Worm (Caenorhabditis elegans) whole organism, midembryonic: ENCODE measurements around the gene glb-14.

ENCODE experiments used
- T22C8.4 ChIP-seq: fragments of 200-800 bp; sonication (Bioruptor generic); IDR thresholded peaks from 2 replicates; pipeline ENCODE4 v1.3.6; 2022; ENCODE audit warnings: missing genetic modification characterization, missing compliant biosample characterization
- cog-1 ChIP-seq: sonication (generic microtip); optimal IDR thresholded peaks from 2 replicates; lab custom pipeline; 2016; ENCODE audit warnings: missing genetic modification characterization, missing compliant biosample characterization
- flt-1 ChIP-seq: fragments of 200-800 bp; sonication (Bioruptor generic); IDR thresholded peaks from 2 replicates; pipeline ENCODE4 v1.3.6; 2022; ENCODE audit warnings: missing genetic modification characterization, missing compliant biosample characterization
- klf-2 ChIP-seq: fragments of 200-800 bp; sonication (Bioruptor generic); conservative IDR thresholded peaks from 2 replicates; pipeline ENCODE4 v1.3.6; 2022; ENCODE audit warnings: missing genetic modification reagents, missing genetic modification characterization, missing compliant biosample characterization
- med-1 ChIP-seq: sonication (generic microtip); optimal IDR thresholded peaks from 2 replicates; lab custom pipeline; 2017; ENCODE audit warnings: missing genetic modification characterization, mild to moderate bottlenecking, missing compliant biosample characterization, antibody characterized with exemption, missing genetic modification reagents; ENCODE audit not compliant: insufficient read depth
- ref-1 ChIP-seq: fragments of 200-800 bp; sonication (Bioruptor generic); conservative IDR thresholded peaks from 2 replicates; pipeline ENCODE4 v1.3.6; 2022; ENCODE audit warnings: missing genetic modification reagents, missing genetic modification characterization, missing compliant biosample characterization
- tab-1 ChIP-seq: fragments of 200-800 bp; sonication (Bioruptor generic); IDR thresholded peaks from 2 replicates; pipeline ENCODE4 v1.3.6; 2022; ENCODE audit warnings: missing genetic modification characterization, missing compliant biosample characterization
- ztf-23 ChIP-seq: fragments of 200-800 bp; sonication (Bioruptor generic); IDR thresholded peaks from 2 replicates; pipeline ENCODE4 v1.3.6; 2022; ENCODE audit warnings: missing genetic modification reagents, missing genetic modification characterization, missing compliant biosample characterization
- ztf-29 ChIP-seq: fragments of 200-800 bp; sonication (Bioruptor generic); IDR thresholded peaks from 2 replicates; pipeline ENCODE4 v1.3.6; 2022; ENCODE audit warnings: missing genetic modification reagents, missing genetic modification characterization, missing compliant biosample characterization

Gene glb-14

DNA sequence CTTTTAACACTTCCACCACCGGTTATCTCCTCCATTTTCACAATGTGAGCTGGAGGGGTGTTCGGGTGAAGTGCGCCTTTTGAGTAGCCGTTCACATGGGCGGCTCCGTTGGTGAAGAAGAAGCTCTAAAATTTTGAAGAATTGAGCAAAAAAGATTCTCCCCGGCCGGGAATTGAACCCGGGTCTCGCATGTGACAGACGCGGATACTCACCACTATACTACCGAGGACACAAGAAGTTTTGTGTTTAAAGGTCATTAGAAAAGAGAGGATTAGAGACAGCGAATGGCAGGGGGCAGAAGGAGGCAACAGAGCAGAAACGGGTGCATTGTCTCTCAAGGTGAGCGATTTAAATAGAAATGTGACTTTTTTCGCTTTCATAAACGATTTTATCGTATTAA is 6.8 kb upstream of the glb-14 start:
- peak; percentile 53 for TF ChIP-seq med-1
- TF ChIP-seq ztf-23 (GFP tag; lab: Robert Waterston, UW): peak; percentile 94
- TF ChIP-seq klf-2 (GFP tag; lab: Robert Waterston, UW): peak; percentile 91
- peak; percentile 95 for TF ChIP-seq flt-1 (GFP tag; lab: Robert Waterston, UW)
- peak; percentile 89 for TF ChIP-seq T22C8.4
- TF ChIP-seq ref-1 (GFP tag; lab: Robert Waterston, UW): peak; percentile 75
- peak; percentile 81 for TF ChIP-seq ztf-29 (GFP tag; lab: Robert Waterston, UW)
- TF ChIP-seq tab-1 (GFP tag; lab: Robert Waterston, UW): peak; percentile 93
- TF ChIP-seq cog-1 (tag; lab: Kevin White, UChicago): peak; percentile 20

DNA sequence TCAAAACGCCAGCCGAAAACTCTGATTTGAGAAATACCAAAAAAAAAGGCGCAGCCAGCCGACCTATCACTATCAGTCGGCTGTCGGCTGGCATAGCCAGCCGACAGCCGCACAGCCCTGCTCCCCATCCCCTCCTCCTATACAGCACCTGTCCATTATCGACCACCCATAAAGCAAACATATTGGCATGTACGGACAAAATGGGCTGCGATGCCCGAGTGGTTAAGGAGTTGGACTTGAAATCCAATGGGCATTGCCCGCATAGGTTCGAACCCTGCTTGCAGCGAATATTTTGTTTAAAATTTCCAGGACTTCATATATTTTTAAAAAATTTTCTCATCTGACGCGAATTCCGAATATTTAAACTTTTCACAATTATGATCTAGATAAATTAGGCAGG is 5.6 kb upstream of the glb-14 start:
- TF ChIP-seq T22C8.4: no peak
- TF ChIP-seq tab-1 (GFP tag; lab: Robert Waterston, UW): no peak
- TF ChIP-seq ztf-23 (GFP tag; lab: Robert Waterston, UW): 0 out of 2 replicates have a peak, but pooled peaks have one; percentile 25

DNA sequence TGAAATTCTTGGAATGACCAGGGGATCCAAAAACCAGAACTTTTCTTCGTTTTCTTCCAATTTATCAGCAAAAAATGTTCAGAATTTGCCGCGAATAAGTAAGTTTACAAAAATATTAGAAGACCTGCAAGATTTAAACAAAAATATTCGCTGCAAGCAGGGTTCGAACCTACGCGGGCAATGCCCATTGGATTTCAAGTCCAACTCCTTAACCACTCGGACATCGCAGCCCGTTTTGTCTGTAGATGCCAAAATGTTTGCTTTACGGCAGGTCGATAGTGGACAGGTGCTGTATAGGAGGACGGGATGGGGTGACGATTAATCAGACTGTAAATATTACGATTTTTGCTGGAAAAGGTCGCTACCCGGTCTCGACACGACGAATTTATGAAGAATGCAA is 2.9 kb upstream of the glb-14 start:
- TF ChIP-seq klf-2 (GFP tag; lab: Robert Waterston, UW) (0 out of 2 replicates have a peak, but pooled peaks have one; percentile 43), flt-1 (GFP tag; lab: Robert Waterston, UW) (peak; percentile 68; the same call in 1 of the 2 replicates), med-1 (no peak), cog-1 (tag; lab: Kevin White, UChicago) (no peak), ztf-23 (GFP tag; lab: Robert Waterston, UW) (no peak), ref-1 (GFP tag; lab: Robert Waterston, UW) (0 out of 2 replicates have a peak, but pooled peaks have one; percentile 24)

DNA sequence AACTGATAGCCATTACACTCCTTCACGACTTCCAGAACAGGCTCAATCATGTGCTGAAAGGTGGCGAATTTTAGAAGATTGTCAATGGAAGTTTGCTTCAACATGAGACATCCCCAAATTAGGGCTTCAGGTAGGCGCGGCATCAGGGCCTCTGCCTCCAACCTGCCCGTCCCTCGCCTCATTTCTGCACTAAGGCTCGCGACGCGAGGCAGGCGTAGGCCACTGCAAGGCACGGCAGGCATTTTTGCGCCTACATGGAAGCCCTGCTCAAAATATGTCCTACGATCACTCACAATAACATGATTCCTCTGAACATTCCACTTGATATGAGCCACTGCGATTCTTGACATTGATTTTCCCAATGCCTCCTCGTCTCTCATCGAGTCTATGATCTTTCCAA is 1.5 kb downstream of the glb-14 start:
- TF ChIP-seq ref-1 (GFP tag; lab: Robert Waterston, UW) (no peak), klf-2 (GFP tag; lab: Robert Waterston, UW) (no peak), flt-1 (GFP tag; lab: Robert Waterston, UW) (no peak), cog-1 (tag; lab: Kevin White, UChicago) (no peak), ztf-29 (GFP tag; lab: Robert Waterston, UW) (no peak), T22C8.4 (no peak), med-1 (no peak), tab-1 (GFP tag; lab: Robert Waterston, UW) (no peak), ztf-23 (GFP tag; lab: Robert Waterston, UW) (no peak)

DNA sequence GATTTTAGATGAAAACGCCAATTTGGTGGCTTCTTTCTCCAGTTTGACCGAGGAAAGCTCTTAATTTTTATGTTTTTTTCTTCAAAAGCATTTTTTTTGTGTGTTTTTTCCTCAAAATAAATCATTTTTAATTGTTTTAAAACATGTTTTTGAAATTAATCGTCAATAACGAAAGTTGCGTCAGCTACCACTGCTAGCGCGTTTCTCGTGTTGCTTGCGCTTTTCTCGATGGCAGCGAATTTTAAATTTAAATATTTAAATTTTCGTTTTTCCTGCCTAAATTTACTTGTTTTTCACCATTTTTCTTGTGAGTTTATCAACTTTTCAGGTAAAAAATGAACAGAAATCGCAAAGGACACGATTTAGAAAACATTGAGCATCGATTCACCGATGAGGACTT is 6.9 kb downstream of the glb-14 start, which contains the start of gene prde-1:
Gene prde-1, plus strand, starts transcription at position 322 of the 400 bp plus-strand sequence.
- TF ChIP-seq tab-1 (GFP tag; lab: Robert Waterston, UW) (no peak), cog-1 (tag; lab: Kevin White, UChicago) (no peak), flt-1 (GFP tag; lab: Robert Waterston, UW) (no peak), T22C8.4 (no peak), ztf-29 (GFP tag; lab: Robert Waterston, UW) (no peak), ztf-23 (GFP tag; lab: Robert Waterston, UW) (no peak), med-1 (no peak), ref-1 (GFP tag; lab: Robert Waterston, UW) (no peak), klf-2 (GFP tag; lab: Robert Waterston, UW) (no peak)

DNA sequence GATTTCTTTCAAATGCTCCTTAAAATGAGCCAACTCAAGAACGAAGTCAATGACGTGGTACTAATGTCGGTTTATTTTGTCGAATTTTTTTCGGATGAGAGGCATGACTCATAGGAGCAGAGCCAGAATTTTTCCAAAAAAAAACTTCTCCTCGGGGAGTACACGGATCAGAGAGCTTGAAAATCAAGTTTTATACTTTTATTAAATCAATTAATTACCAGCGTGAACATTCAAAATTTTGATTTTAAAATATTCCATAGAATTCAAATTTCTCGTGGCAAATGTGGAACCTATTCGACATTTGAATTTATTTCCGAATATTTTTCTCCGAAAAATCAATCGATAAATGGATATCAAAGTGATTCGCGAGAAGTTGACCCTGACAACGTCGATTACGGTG is 8.5 kb downstream of the glb-14 start, which contains the start of gene F21A3.4:
Gene F21A3.4, plus strand, starts transcription at position 301 of the 400 bp plus-strand sequence.
- no peak for TF ChIP-seq med-1
- no peak for TF ChIP-seq ztf-29 (GFP tag; lab: Robert Waterston, UW)
- TF ChIP-seq tab-1 (GFP tag; lab: Robert Waterston, UW): no peak

DNA sequence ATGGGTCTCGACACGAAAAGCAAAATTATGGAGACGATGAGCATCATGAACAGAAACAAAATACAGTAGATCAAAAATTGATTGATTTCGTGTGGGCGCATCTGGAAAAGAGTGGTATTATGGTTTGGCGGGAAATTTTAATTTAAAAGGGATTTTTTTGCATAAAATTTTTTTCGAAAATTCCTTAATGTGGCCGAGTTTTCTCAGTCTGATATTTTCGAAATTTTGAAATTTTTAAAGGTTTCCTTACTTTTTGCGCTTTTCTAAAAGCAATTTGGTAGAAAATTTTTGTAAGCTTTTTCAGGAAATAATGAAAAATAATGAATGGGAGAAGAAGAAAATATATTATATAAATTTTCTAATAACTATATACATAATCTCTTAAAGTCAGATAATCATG is 10.9 kb downstream of the glb-14 start, which contains the start of gene F21A3.2:
Gene F21A3.2, minus strand, starts transcription at position 101 of the 400 bp plus-strand sequence.
- TF ChIP-seq ztf-29 (GFP tag; lab: Robert Waterston, UW) (no peak), ref-1 (GFP tag; lab: Robert Waterston, UW) (no peak), tab-1 (GFP tag; lab: Robert Waterston, UW) (no peak), med-1 (no peak), klf-2 (GFP tag; lab: Robert Waterston, UW) (no peak), T22C8.4 (no peak), cog-1 (tag; lab: Kevin White, UChicago) (no peak)

DNA sequence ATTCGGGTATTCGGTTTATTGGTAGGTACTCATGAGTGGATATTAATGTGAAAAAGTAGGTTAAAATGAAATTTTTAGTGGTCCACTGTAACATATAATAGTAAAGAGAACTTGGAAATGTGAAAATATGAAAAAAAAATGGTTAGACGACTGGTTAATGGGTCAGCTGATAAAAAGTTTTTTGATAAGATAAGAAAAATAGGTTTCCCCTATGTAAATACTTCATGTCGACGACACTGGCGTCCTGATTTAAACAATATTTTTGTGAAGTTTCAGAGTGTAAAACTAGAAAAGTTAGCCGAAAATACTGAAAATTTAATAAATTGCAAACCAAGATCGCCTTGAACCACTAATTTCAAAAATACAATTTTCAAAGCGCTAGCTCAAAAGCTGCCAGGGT is 11.7 kb downstream of the glb-14 start, which contains the start of gene F21A3.11:
Gene F21A3.11, minus strand, starts transcription at position 117 of the 400 bp plus-strand sequence.
- TF ChIP-seq med-1 (no peak), flt-1 (GFP tag; lab: Robert Waterston, UW) (no peak), cog-1 (tag; lab: Kevin White, UChicago) (no peak), ztf-23 (GFP tag; lab: Robert Waterston, UW) (no peak), klf-2 (GFP tag; lab: Robert Waterston, UW) (no peak), ztf-29 (GFP tag; lab: Robert Waterston, UW) (no peak), tab-1 (GFP tag; lab: Robert Waterston, UW) (no peak), ref-1 (GFP tag; lab: Robert Waterston, UW) (no peak), T22C8.4 (no peak)

DNA sequence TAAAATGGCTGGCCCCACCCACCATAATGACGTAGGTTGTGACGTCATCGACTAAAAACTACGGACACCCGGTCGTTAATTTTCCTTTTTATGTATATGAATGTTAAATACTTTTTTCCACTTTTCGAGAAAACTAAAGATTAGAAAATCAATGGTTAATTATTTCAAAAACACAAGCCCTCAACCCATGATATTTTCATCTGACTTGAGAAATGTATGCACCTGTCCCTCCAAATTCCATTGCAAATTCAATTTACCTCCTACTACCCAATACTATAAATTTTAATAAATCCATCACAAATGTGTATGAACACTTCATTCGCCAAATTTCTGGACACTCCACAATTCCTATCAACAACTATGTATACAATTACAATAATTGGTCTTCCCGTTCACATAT is 15.7 kb downstream of the glb-14 start, which contains the start of gene srh-276:
Gene srh-276, plus strand, starts transcription at position 301 of the 400 bp plus-strand sequence.
- TF ChIP-seq med-1: no peak

DNA sequence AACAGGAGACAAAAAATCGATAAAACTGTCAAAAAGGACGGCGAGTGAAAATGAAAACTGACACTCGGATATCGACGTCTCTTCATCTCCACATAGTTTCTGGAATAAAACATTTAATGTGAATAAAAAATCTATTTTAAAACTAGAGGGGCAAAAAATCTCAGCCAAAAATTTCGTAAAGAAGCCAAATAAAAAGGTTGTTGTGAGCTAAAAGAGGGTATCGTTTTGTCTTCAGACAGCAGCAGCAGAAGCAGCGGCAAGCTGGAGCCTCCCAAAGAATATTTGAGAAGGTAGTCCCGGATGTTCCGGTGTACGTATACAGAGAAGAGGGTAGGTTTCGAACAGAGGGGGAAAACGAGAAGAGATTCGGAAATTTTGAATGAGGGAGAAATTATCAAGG is 22.9 kb downstream of the glb-14 start, which contains the start of gene lgc-31:
Gene lgc-31, minus strand, starts transcription at position 101 of the 400 bp plus-strand sequence.
- TF ChIP-seq ztf-23 (GFP tag; lab: Robert Waterston, UW) (no peak), klf-2 (GFP tag; lab: Robert Waterston, UW) (no peak), ref-1 (GFP tag; lab: Robert Waterston, UW) (no peak), cog-1 (tag; lab: Kevin White, UChicago) (no peak), ztf-29 (GFP tag; lab: Robert Waterston, UW) (no peak), flt-1 (GFP tag; lab: Robert Waterston, UW) (no peak), tab-1 (GFP tag; lab: Robert Waterston, UW) (no peak), med-1 (no peak), T22C8.4 (no peak)
